Worm (Caenorhabditis elegans) whole organism, late embryonic: Measurements from ENCODE around the gene R05A10.8.

Experiments
- ceh-30 ChIP-seq: fragments of 150-350 bp; optimal IDR thresholded peaks from 2 replicates; lab custom pipeline; 2014; ENCODE audit warnings: missing biosample characterization, missing genetic modification characterization
- ceh-9 ChIP-seq: sonication (generic microtip); optimal IDR thresholded peaks from 2 replicates; lab custom pipeline; 2016; ENCODE audit warnings: mild to moderate bottlenecking, missing genetic modification characterization, inconsistent platforms, missing compliant biosample characterization
- fkh-6 ChIP-seq: sonication (generic microtip); optimal IDR thresholded peaks from 2 replicates; lab custom pipeline; 2016; ENCODE audit warnings: missing genetic modification characterization, missing compliant biosample characterization
- nhr-11 ChIP-seq: fragments of 150-350 bp; optimal IDR thresholded peaks from 2 replicates; lab custom pipeline; 2014; ENCODE audit warnings: missing biosample characterization, missing genetic modification characterization
- pha-4 ChIP-seq: fragments of 150-350 bp; optimal IDR thresholded peaks from 2 replicates; lab custom pipeline; 2018; ENCODE audit warnings: missing biosample characterization, missing genetic modification reagents, missing genetic modification characterization
- pqm-1 ChIP-seq: sonication (generic microtip); optimal IDR thresholded peaks from 2 replicates; lab custom pipeline; 2016; ENCODE audit warnings: missing genetic modification characterization, missing compliant biosample characterization
- sdc-2 ChIP-seq: sonication (generic microtip); optimal IDR thresholded peaks from 2 replicates; lab custom pipeline; 2016; ENCODE audit warnings: missing genotype, missing genetic modification characterization, missing compliant biosample characterization
- sox-2 ChIP-seq: fragments of 200-800 bp; sonication (Bioruptor generic); IDR thresholded peaks from 2 replicates; pipeline ENCODE4 v1.3.6; 2022; ENCODE audit warnings: missing genetic modification reagents, missing genetic modification characterization, missing compliant biosample characterization
- sox-4 ChIP-seq: sonication (generic microtip); optimal IDR thresholded peaks from 2 replicates; lab custom pipeline; 2017; ENCODE audit warnings: mild to moderate bottlenecking, missing genetic modification characterization, inconsistent platforms, missing compliant biosample characterization
- tbx-2 ChIP-seq: sonication (generic microtip); optimal IDR thresholded peaks from 2 replicates; lab custom pipeline; 2016; ENCODE audit warnings: missing genetic modification characterization, missing compliant biosample characterization
- unc-3 ChIP-seq, 2 experiments: fragments of 200-800 bp in 1 of 2; sonication (Bioruptor generic) in 1 of 2; sonication (generic microtip) in 1 of 2; conservative IDR thresholded peaks in 1 of 2; optimal IDR thresholded peaks in 1 of 2; 2 replicates each; pipeline versions ENCODE4 v1.3.6 to Lab custom; 2016 to 2022; ENCODE audit warnings: missing compliant biosample characterization in 2 of 2, missing genetic modification characterization in 2 of 2, missing genetic modification reagents in 1 of 2
- unc-55 ChIP-seq: sonication (generic microtip); optimal IDR thresholded peaks from 2 replicates; lab custom pipeline; 2017; ENCODE audit warnings: missing biosample characterization, missing genetic modification reagents, missing genetic modification characterization

- TF ChIP-seq unc-55 (GFP tag; lab: Kevin White, UChicago), result no peak
- no peak for TF ChIP-seq pqm-1 (tag; lab: Kevin White, UChicago)
- TF ChIP-seq sdc-2 (tag; lab: Kevin White, UChicago), result no peak
- TF ChIP-seq pha-4, result no peak
- no peak for TF ChIP-seq tbx-2
- TF ChIP-seq sox-4 (tag; lab: Kevin White, UChicago), result no peak
- TF ChIP-seq unc-3 (GFP tag; conservative IDR thresholded peaks at IDR 0.05; lab: Robert Waterston, UW), result no peak
- no peak for TF ChIP-seq unc-3 (tag; optimal IDR thresholded peaks at IDR 0.05; lab: Kevin White, UChicago)
- TF ChIP-seq ceh-30 (tag; lab: Kevin White, UChicago), result no peak
- no peak for TF ChIP-seq nhr-11 (tag; lab: Kevin White, UChicago)
- TF ChIP-seq sox-2 (GFP tag; lab: Robert Waterston, UW), result no peak
- TF ChIP-seq ceh-9 (tag; lab: Kevin White, UChicago), result no peak
- no peak for TF ChIP-seq fkh-6
These were observed 28.9 kb downstream of the R05A10.8 start, which contains the start of gene srz-42 for ce11 chrIV:14129091-14129490.
